Fruit fly (Drosophila melanogaster) whole organism, embryonic: ENCODE measurements around the gene CG45207.
A peak's percentile ranks its signal among the peaks of the same experiment; 100 is the strongest.

ENCODE experiments used
- Atf-2 ChIP-seq: fragments of 200-800 bp; sonication (Bioruptor generic); optimal IDR thresholded peaks from 2 replicates; lab custom pipeline; 2016; ENCODE audit warnings: missing biosample characterization, missing genetic modification characterization
- B-H2 ChIP-seq: fragments of 200-800 bp; sonication (Bioruptor generic); optimal IDR thresholded peaks from 2 replicates; lab custom pipeline; 2018; ENCODE audit warnings: missing biosample characterization, mild to moderate bottlenecking, missing genetic modification characterization
- Bgb ChIP-seq: fragments of 200-800 bp; sonication (Bioruptor generic); IDR thresholded peaks from 2 replicates; pipeline ENCODE4 v1.3.6; 2022; ENCODE audit warnings: missing biosample characterization, missing genetic modification characterization; ENCODE audit not compliant: partially characterized antibody
- CG10274 ChIP-seq: fragments of 200-800 bp; sonication (Bioruptor generic); optimal IDR thresholded peaks from 3 replicates; lab custom pipeline; 2017; ENCODE audit warnings: missing biosample characterization, mild to moderate bottlenecking, missing genetic modification characterization
- CG11398 ChIP-seq: fragments of 200-800 bp; sonication (Bioruptor generic); optimal IDR thresholded peaks from 2 replicates; lab custom pipeline; 2016; ENCODE audit warnings: missing biosample characterization, missing genetic modification characterization
- CG1233 ChIP-seq: fragments of 200-800 bp; sonication (Bioruptor generic); optimal IDR thresholded peaks from 4 replicates; lab custom pipeline; 2018; ENCODE audit warnings: missing biosample characterization, mild to moderate bottlenecking, missing genetic modification characterization
- CG12744 ChIP-seq: fragments of 200-800 bp; sonication (Bioruptor generic); optimal IDR thresholded peaks from 2 replicates; lab custom pipeline; 2016; ENCODE audit warnings: missing biosample characterization, missing genetic modification characterization
- CG13123 ChIP-seq: fragments of 200-800 bp; sonication (Bioruptor generic); optimal IDR thresholded peaks from 2 replicates; lab custom pipeline; 2016; ENCODE audit warnings: missing biosample characterization, missing genetic modification characterization
- CG14014 ChIP-seq: fragments of 200-800 bp; sonication (Bioruptor generic); IDR thresholded peaks from 2 replicates; pipeline ENCODE4 v1.3.6; 2022; ENCODE audit warnings: missing biosample characterization, missing genetic modification characterization
- CG15696 ChIP-seq: fragments of 200-800 bp; sonication (Bioruptor generic); optimal IDR thresholded peaks from 2 replicates; lab custom pipeline; 2019; ENCODE audit warnings: missing biosample characterization, mild to moderate bottlenecking, missing genetic modification characterization, moderate library complexity
- CG17361 ChIP-seq: fragments of 200-800 bp; sonication (Bioruptor generic); IDR thresholded peaks from 3 replicates; pipeline ENCODE4 v1.3.6; 2022; ENCODE audit warnings: missing biosample characterization, missing genetic modification characterization
- CG2678 ChIP-seq: fragments of 200-800 bp; sonication (Bioruptor generic); optimal IDR thresholded peaks from 3 replicates; lab custom pipeline; 2019; ENCODE audit warnings: missing biosample characterization, mild to moderate bottlenecking, missing genetic modification characterization, moderate library complexity
- CG4730 ChIP-seq: fragments of 200-800 bp; sonication (Bioruptor generic); IDR thresholded peaks from 2 replicates; pipeline ENCODE4 v1.3.6; 2022; ENCODE audit warnings: missing biosample characterization, missing genetic modification characterization
- CG4854 ChIP-seq: fragments of 200-800 bp; sonication (Bioruptor generic); optimal IDR thresholded peaks from 2 replicates; lab custom pipeline; 2016; ENCODE audit warnings: missing biosample characterization, missing genetic modification characterization, inconsistent platforms
- CG6654 ChIP-seq: fragments of 200-800 bp; sonication (Bioruptor generic); optimal IDR thresholded peaks from 2 replicates; lab custom pipeline; 2017; ENCODE audit warnings: missing biosample characterization, mild to moderate bottlenecking, missing genetic modification characterization
- CG8944 ChIP-seq: fragments of 200-800 bp; sonication (Bioruptor generic); optimal IDR thresholded peaks from 3 replicates; lab custom pipeline; 2016; ENCODE audit warnings: missing biosample characterization, missing genetic modification characterization
- CG9215 ChIP-seq: fragments of 200-800 bp; sonication (Bioruptor generic); IDR thresholded peaks from 2 replicates; pipeline ENCODE4 v1.3.6; 2022; ENCODE audit warnings: missing biosample characterization, missing genetic modification characterization
- CTCF ChIP-seq: fragments of 200-800 bp; sonication (Bioruptor generic); optimal IDR thresholded peaks from 2 replicates; lab custom pipeline; 2017; ENCODE audit warnings: missing biosample characterization, mild to moderate bottlenecking, missing genetic modification characterization, moderate library complexity
- Camta ChIP-seq: fragments of 200-800 bp; sonication (Bioruptor generic); optimal IDR thresholded peaks from 2 replicates; lab custom pipeline; 2016; ENCODE audit warnings: missing biosample characterization, missing genetic modification characterization
- D ChIP-seq, 2 experiments: fragments of 200-800 bp in 1 of 2; fragments of >200 bp in 1 of 2; sonication (Bioruptor generic) in 1 of 2; optimal IDR thresholded peaks; 2 replicates in 1 of 2; 3 replicates in 1 of 2; lab custom pipeline; 2017; ENCODE audit warnings: mild to moderate bottlenecking in 1 of 2, missing biosample characterization in 1 of 2, missing genetic modification characterization in 1 of 2, missing genetic modification reagents in 1 of 2
- Dip3 ChIP-seq: fragments of 200-800 bp; sonication (Bioruptor generic); optimal IDR thresholded peaks from 3 replicates; lab custom pipeline; 2016; ENCODE audit warnings: missing biosample characterization, missing genetic modification characterization
- Doc2 ChIP-seq: fragments of 200-800 bp; sonication (Bioruptor generic); IDR thresholded peaks from 2 replicates; pipeline ENCODE4 v1.3.6; 2022; ENCODE audit warnings: missing biosample characterization, missing genetic modification characterization
- Doc3 ChIP-seq: fragments of 200-800 bp; sonication (Bioruptor generic); IDR thresholded peaks from 3 replicates; pipeline ENCODE4 v1.3.6; 2022; ENCODE audit warnings: missing biosample characterization, missing genetic modification characterization; ENCODE audit not compliant: partially characterized antibody
- Gug ChIP-seq: fragments of 200-800 bp; sonication (Bioruptor generic); IDR thresholded peaks from 4 replicates; pipeline ENCODE4 v1.3.6; 2022; ENCODE audit warnings: missing biosample characterization, missing genetic modification characterization
- HLH54F ChIP-seq: fragments of 200-800 bp; sonication (Bioruptor generic); optimal IDR thresholded peaks from 3 replicates; lab custom pipeline; 2016; ENCODE audit warnings: missing biosample characterization, missing genetic modification characterization
- NFAT ChIP-seq: fragments of 200-800 bp; sonication (Bioruptor generic); IDR thresholded peaks from 2 replicates; pipeline ENCODE4 v1.3.6; 2022; ENCODE audit warnings: missing biosample characterization, missing genetic modification characterization
- ara ChIP-seq: fragments of 200-800 bp; sonication (Bioruptor generic); IDR thresholded peaks from 2 replicates; pipeline ENCODE4 v1.3.6; 2022; ENCODE audit warnings: missing biosample characterization, missing genetic modification characterization
- ase ChIP-seq: fragments of 200-800 bp; sonication (Bioruptor generic); IDR thresholded peaks from 3 replicates; pipeline ENCODE4 v1.3.6; 2022; ENCODE audit warnings: missing biosample characterization, missing genetic modification characterization
- bsh ChIP-seq, 2 experiments: fragments of 200-800 bp; sonication (Bioruptor generic); optimal IDR thresholded peaks; 2 replicates each; lab custom pipeline; 2017 to 2018; ENCODE audit warnings: mild to moderate bottlenecking in 2 of 2, missing biosample characterization in 2 of 2, missing genetic modification characterization in 2 of 2, moderate library complexity in 1 of 2
- btn ChIP-seq: fragments of 200-800 bp; sonication (Bioruptor generic); optimal IDR thresholded peaks from 2 replicates; lab custom pipeline; 2016; ENCODE audit warnings: missing biosample characterization, missing genetic modification characterization
- cas ChIP-seq: fragments of 200-800 bp; sonication (Bioruptor generic); IDR thresholded peaks from 2 replicates; pipeline ENCODE4 v1.3.6; 2022; ENCODE audit warnings: missing biosample characterization, missing genetic modification characterization
- chm ChIP-seq: fragments of 200-800 bp; sonication (Bioruptor generic); IDR thresholded peaks from 2 replicates; pipeline ENCODE4 v1.3.6; 2022; ENCODE audit warnings: missing biosample characterization, missing genetic modification characterization
- emc ChIP-seq: fragments of 200-800 bp; sonication (Bioruptor generic); optimal IDR thresholded peaks from 2 replicates; lab custom pipeline; 2016; ENCODE audit warnings: missing biosample characterization, missing genetic modification characterization
- ftz-f1 ChIP-seq: fragments of 200-800 bp; sonication (Bioruptor generic); optimal IDR thresholded peaks from 2 replicates; lab custom pipeline; 2016; ENCODE audit warnings: missing biosample characterization, missing genetic modification characterization
- gcm2 ChIP-seq: fragments of 200-800 bp; sonication (Bioruptor generic); optimal IDR thresholded peaks from 2 replicates; lab custom pipeline; 2016; ENCODE audit warnings: missing biosample characterization, missing genetic modification characterization
- gfzf ChIP-seq: fragments of 200-800 bp; sonication (Bioruptor generic); optimal IDR thresholded peaks from 2 replicates; lab custom pipeline; 2016; ENCODE audit warnings: missing biosample characterization, mild to moderate bottlenecking, missing genetic modification characterization, moderate library complexity
- hkb ChIP-seq, 2 experiments: fragments of 200-800 bp in 1 of 2; fragments of >200 bp in 1 of 2; sonication (Bioruptor generic) in 1 of 2; IDR thresholded peaks in 1 of 2; optimal IDR thresholded peaks in 1 of 2; 2 replicates each; pipeline versions ENCODE4 v1.3.6 to Lab custom; 2017 to 2022; ENCODE audit warnings: missing biosample characterization in 1 of 2, missing genetic modification characterization in 1 of 2
- jigr1 ChIP-seq: fragments of 200-800 bp; sonication (Bioruptor generic); IDR thresholded peaks from 3 replicates; pipeline ENCODE4 v1.3.6; 2022; ENCODE audit warnings: missing biosample characterization, missing genetic modification characterization
- jing ChIP-seq: fragments of 200-800 bp; sonication (Bioruptor generic); optimal IDR thresholded peaks from 2 replicates; lab custom pipeline; 2018; ENCODE audit warnings: missing biosample characterization, mild to moderate bottlenecking, missing genetic modification characterization
- lbe ChIP-seq: fragments of 200-800 bp; sonication (Bioruptor generic); optimal IDR thresholded peaks from 2 replicates; lab custom pipeline; 2016; ENCODE audit warnings: missing biosample characterization, mild to moderate bottlenecking, missing genetic modification characterization
- lmd ChIP-seq: fragments of 200-800 bp; sonication (Bioruptor generic); IDR thresholded peaks from 2 replicates; pipeline ENCODE4 v1.3.6; 2022; ENCODE audit warnings: missing biosample characterization, missing genetic modification characterization
- oc ChIP-seq: fragments of 200-800 bp; sonication (Bioruptor generic); optimal IDR thresholded peaks from 2 replicates; lab custom pipeline; 2018; ENCODE audit warnings: missing biosample characterization, mild to moderate bottlenecking, missing genetic modification characterization, moderate library complexity
- odd ChIP-seq: fragments of 200-800 bp; sonication (Bioruptor generic); optimal IDR thresholded peaks from 2 replicates; lab custom pipeline; 2017; ENCODE audit warnings: missing biosample characterization, mild to moderate bottlenecking, missing genetic modification characterization
- ranshi ChIP-seq: fragments of 200-800 bp; sonication (Bioruptor generic); IDR thresholded peaks from 2 replicates; pipeline ENCODE4 v1.3.6; 2022; ENCODE audit warnings: missing biosample characterization, missing genetic modification characterization
- run ChIP-seq: fragments of 200-800 bp; sonication (Bioruptor generic); optimal IDR thresholded peaks from 3 replicates; lab custom pipeline; 2018; ENCODE audit warnings: missing biosample characterization, mild to moderate bottlenecking, missing genetic modification characterization
- sc ChIP-seq, 3 experiments: fragments of >200 bp in 2 of 3; fragments of 200-800 bp in 1 of 3; sonication (Bioruptor generic) in 1 of 3; optimal IDR thresholded peaks; 2 replicates in 2 of 3; 3 replicates in 1 of 3; lab custom pipeline; 2017; ENCODE audit warnings: mild to moderate bottlenecking in 1 of 3, missing biosample characterization in 1 of 3, missing genetic modification characterization in 1 of 3, missing genetic modification reagents in 1 of 3
- sim ChIP-seq: fragments of 200-800 bp; sonication (Bioruptor generic); IDR thresholded peaks from 2 replicates; pipeline ENCODE4 v1.3.6; 2022; ENCODE audit warnings: missing biosample characterization, missing genetic modification characterization
- unc-4 ChIP-seq: fragments of 200-800 bp; sonication (Bioruptor generic); IDR thresholded peaks from 2 replicates; pipeline ENCODE4 v1.3.6; 2022; ENCODE audit warnings: missing biosample characterization, missing genetic modification characterization; ENCODE audit not compliant: partially characterized antibody
- vfl ChIP-seq: fragments of 200-800 bp; sonication (Bioruptor generic); optimal IDR thresholded peaks from 2 replicates; lab custom pipeline; 2016; ENCODE audit warnings: missing biosample characterization, missing genetic modification characterization
- zen2 ChIP-seq: fragments of 200-800 bp; sonication (Bioruptor generic); IDR thresholded peaks from 3 replicates; pipeline ENCODE4 v1.3.6; 2022; ENCODE audit warnings: missing biosample characterization, missing genetic modification characterization; ENCODE audit not compliant: partially characterized antibody

Gene CG45207

dm6 chr3R:15794258-15794727 is 19.2 kb upstream of the CG45207 start (continued):
- TF ChIP-seq oc (tag; lab: Kevin White, UChicago) (no peak), CG2678 (tag; lab: Kevin White, UChicago) (no peak), emc (GFP tag; lab: Kevin White, UChicago) (peak; percentile 12), CG10274 (GFP tag; lab: Kevin White, UChicago) (no peak), ase (GFP tag; lab: Robert Waterston, UW) (no peak), bsh (GFP tag; optimal IDR thresholded peaks at IDR 0.05; lab: Kevin White, UChicago) (peak in 1 of 2 experiments; percentile 25), btn (GFP tag; lab: Kevin White, UChicago) (no peak), CG13123 (GFP tag; lab: Kevin White, UChicago) (peak; percentile 62), B-H2 (GFP tag; lab: Kevin White, UChicago) (peak; percentile 37), CG12744 (no peak), CG9215 (GFP tag; lab: Robert Waterston, UW) (no peak), CG4854 (GFP tag; lab: Kevin White, UChicago) (no peak), zen2 (GFP tag; lab: Robert Waterston, UW) (no peak), unc-4 (GFP tag; lab: Robert Waterston, UW) (no peak), jing (no peak), hkb (optimal IDR thresholded peaks at IDR 0.05; lab: Kevin White, UChicago) (no peak), hkb (GFP tag; IDR thresholded peaks at IDR 0.05; lab: Robert Waterston, UW) (no peak), CG1233 (GFP tag; lab: Kevin White, UChicago) (peak; percentile 49), ranshi (GFP tag; lab: Robert Waterston, UW) (peak; percentile 35; the same call in 1 of the 2 replicates), HLH54F (GFP tag; lab: Kevin White, UChicago) (peak; percentile 37), Gug (GFP tag; lab: Robert Waterston, UW) (no peak), CG4730 (no peak), CG15696 (peak; percentile 6), CG8944 (GFP tag; lab: Kevin White, UChicago) (no peak), Doc3 (no peak), odd (no peak), NFAT (GFP tag; lab: Robert Waterston, UW) (peak; percentile 40; the same call in 1 of the 2 replicates), Dip3 (GFP tag; lab: Kevin White, UChicago) (no peak), CG14014 (peak; percentile 69; the same call in 1 of the 2 replicates), chm (GFP tag; lab: Robert Waterston, UW) (no peak; the same call in 1 of the 2 replicates), cas (GFP tag; lab: Robert Waterston, UW) (no peak), CG11398 (GFP tag; lab: Kevin White, UChicago) (peak; percentile 39), sim (no peak), jigr1 (GFP tag; lab: Robert Waterston, UW) (no peak), CTCF (GFP tag; lab: Kevin White, UChicago) (no peak), sc (optimal IDR thresholded peaks at IDR 0.05; lab: Kevin White, UChicago) (no peak), sc (GFP tag; optimal IDR thresholded peaks at IDR 0.05; lab: Kevin White, UChicago) (no peak), CG6654 (GFP tag; lab: Kevin White, UChicago) (no peak), ftz-f1 (no peak), Camta (GFP tag; lab: Kevin White, UChicago) (no peak), lmd (GFP tag; lab: Robert Waterston, UW) (no peak; the same call in 1 of the 2 replicates), Atf-2 (GFP tag; lab: Kevin White, UChicago) (peak; percentile 1), lbe (GFP tag; lab: Kevin White, UChicago) (peak; percentile 30), gcm2 (no peak), Doc2 (GFP tag; lab: Robert Waterston, UW) (no peak), gfzf (GFP tag; lab: Kevin White, UChicago) (no peak), run (tag; lab: Kevin White, UChicago) (peak; percentile 5), vfl (GFP tag; lab: Kevin White, UChicago) (peak; percentile 4), ara (GFP tag; lab: Robert Waterston, UW) (no peak), D (optimal IDR thresholded peaks at IDR 0.05; lab: Kevin White, UChicago) (no peak), D (GFP tag; optimal IDR thresholded peaks at IDR 0.05; lab: Kevin White, UChicago) (peak; percentile 5), CG17361 (GFP tag; lab: Robert Waterston, UW) (no peak; the same call in 2 of the 3 replicates), Bgb (GFP tag; lab: Robert Waterston, UW) (no peak)
